Worm (Caenorhabditis elegans) whole organism, L3 larva: Measurements from ENCODE around the gene srd-51.

ENCODE experiments used
- R02D3.7 ChIP-seq: fragments of 150-350 bp; optimal IDR thresholded peaks from 2 replicates; lab custom pipeline; 2014; ENCODE audit warnings: missing biosample characterization, missing genetic modification characterization
- ZK546.5 ChIP-seq: sonication (generic microtip); optimal IDR thresholded peaks from 2 replicates; lab custom pipeline; 2017; ENCODE audit warnings: missing biosample characterization, missing genetic modification characterization
- aly-2 ChIP-seq: fragments of 150-350 bp; optimal IDR thresholded peaks from 2 replicates; lab custom pipeline; 2014; ENCODE audit warnings: missing biosample characterization, missing genetic modification characterization
- ama-1 ChIP-seq: fragments of 150-350 bp; optimal IDR thresholded peaks from 2 replicates; lab custom pipeline; 2018
- ceh-16 ChIP-seq: sonication (generic microtip); optimal IDR thresholded peaks from 2 replicates; lab custom pipeline; 2017; ENCODE audit warnings: missing biosample characterization, missing genetic modification characterization
- ceh-28 ChIP-seq: fragments of 150-350 bp; optimal IDR thresholded peaks from 2 replicates; lab custom pipeline; 2014; ENCODE audit warnings: missing biosample characterization, missing genetic modification reagents, missing genetic modification characterization
- ceh-82 ChIP-seq: fragments of 150-350 bp; optimal IDR thresholded peaks from 2 replicates; lab custom pipeline; 2014; ENCODE audit warnings: missing biosample characterization, missing genetic modification characterization
- ceh-9 ChIP-seq: sonication (generic microtip); optimal IDR thresholded peaks from 2 replicates; lab custom pipeline; 2018; ENCODE audit warnings: missing biosample characterization, missing genetic modification characterization
- daf-12 ChIP-seq: fragments of 150-350 bp; optimal IDR thresholded peaks from 2 replicates; lab custom pipeline; 2014; ENCODE audit warnings: missing biosample characterization, missing genetic modification reagents, missing genetic modification characterization
- egl-27 ChIP-seq: sonication (generic microtip); optimal IDR thresholded peaks from 4 replicates; lab custom pipeline; 2017; ENCODE audit warnings: missing biosample characterization, missing genetic modification reagents, missing genetic modification characterization
- egl-5 ChIP-seq: fragments of 150-350 bp; optimal IDR thresholded peaks from 2 replicates; lab custom pipeline; 2017; ENCODE audit warnings: missing biosample characterization, missing genetic modification reagents, missing genetic modification characterization, inconsistent platforms
- elt-1 ChIP-seq: fragments of 150-350 bp; optimal IDR thresholded peaks from 2 replicates; lab custom pipeline; 2014; ENCODE audit warnings: missing biosample characterization, missing genetic modification characterization
- elt-2 ChIP-seq: sonication (generic microtip); optimal IDR thresholded peaks from 2 replicates; lab custom pipeline; 2016; ENCODE audit warnings: missing genetic modification reagents, mild to moderate bottlenecking, missing genetic modification characterization, missing compliant biosample characterization
- elt-3 ChIP-seq, 3 experiments: fragments of 150-350 bp in 1 of 3; sonication (generic microtip) in 2 of 3; optimal IDR thresholded peaks; 2 replicates in 2 of 3; 4 replicates in 1 of 3; lab custom pipeline; 2014 to 2017; ENCODE audit warnings: missing biosample characterization in 3 of 3, missing genetic modification characterization in 3 of 3
- eor-1 ChIP-seq, 2 experiments: fragments of 150-350 bp; optimal IDR thresholded peaks; 2 replicates each; lab custom pipeline; 2014 to 2018; ENCODE audit warnings: missing biosample characterization in 2 of 2, missing genetic modification characterization in 2 of 2
- fkh-10 ChIP-seq: sonication (generic microtip); optimal IDR thresholded peaks from 2 replicates; lab custom pipeline; 2017; ENCODE audit warnings: missing biosample characterization, missing genetic modification reagents, missing genetic modification characterization
- fkh-2 ChIP-seq: fragments of 150-350 bp; optimal IDR thresholded peaks from 2 replicates; lab custom pipeline; 2014; ENCODE audit warnings: missing biosample characterization, missing genetic modification reagents, missing genetic modification characterization
- fos-1 ChIP-seq: fragments of 150-350 bp; optimal IDR thresholded peaks from 2 replicates; lab custom pipeline; 2014; ENCODE audit warnings: missing biosample characterization, missing genetic modification characterization
- hmg-11 ChIP-seq: sonication (generic microtip); optimal IDR thresholded peaks from 2 replicates; lab custom pipeline; 2016; ENCODE audit warnings: missing genetic modification characterization, missing compliant biosample characterization
- jun-1 ChIP-seq: fragments of 150-350 bp; optimal IDR thresholded peaks from 2 replicates; lab custom pipeline; 2014; ENCODE audit warnings: missing biosample characterization, missing genetic modification reagents, missing genetic modification characterization
- lin-15B ChIP-seq: fragments of 150-350 bp; optimal IDR thresholded peaks from 2 replicates; lab custom pipeline; 2014; ENCODE audit warnings: missing biosample characterization, missing genetic modification characterization
- lin-39 ChIP-seq: fragments of 150-350 bp; optimal IDR thresholded peaks from 2 replicates; lab custom pipeline; 2018; ENCODE audit warnings: missing biosample characterization, missing genetic modification reagents, missing genetic modification characterization
- lsy-12 ChIP-seq: sonication (generic microtip); optimal IDR thresholded peaks from 2 replicates; lab custom pipeline; 2016; ENCODE audit warnings: mild to moderate bottlenecking, missing genetic modification characterization, missing compliant biosample characterization
- mdl-1 ChIP-seq: fragments of 150-350 bp; optimal IDR thresholded peaks from 2 replicates; lab custom pipeline; 2014; ENCODE audit warnings: missing biosample characterization, missing genetic modification characterization
- mml-1 ChIP-seq: fragments of 150-350 bp; sonication (generic microtip); optimal IDR thresholded peaks from 3 replicates; lab custom pipeline; 2014; ENCODE audit warnings: missing biosample characterization, missing genetic modification characterization
- nfya-1 ChIP-seq: sonication (generic microtip); optimal IDR thresholded peaks from 2 replicates; lab custom pipeline; 2017; ENCODE audit warnings: missing genetic modification characterization, mild to moderate bottlenecking, missing compliant biosample characterization, antibody characterized with exemption, moderate library complexity; ENCODE audit not compliant: insufficient read depth
- nhr-11 ChIP-seq: fragments of 150-350 bp; optimal IDR thresholded peaks from 2 replicates; lab custom pipeline; 2014; ENCODE audit warnings: missing biosample characterization, missing genetic modification characterization
- nhr-12 ChIP-seq: fragments of 150-350 bp; optimal IDR thresholded peaks from 2 replicates; lab custom pipeline; 2014; ENCODE audit warnings: missing biosample characterization, missing genetic modification characterization
- nhr-23 ChIP-seq: fragments of 150-350 bp; optimal IDR thresholded peaks from 2 replicates; lab custom pipeline; 2014; ENCODE audit warnings: missing biosample characterization, missing genetic modification reagents, missing genetic modification characterization
- nhr-237 ChIP-seq: fragments of 150-350 bp; optimal IDR thresholded peaks from 2 replicates; lab custom pipeline; 2014; ENCODE audit warnings: missing biosample characterization, missing genetic modification characterization
- nhr-25 ChIP-seq: sonication (generic microtip); optimal IDR thresholded peaks from 2 replicates; lab custom pipeline; 2017; ENCODE audit warnings: missing biosample characterization, missing genetic modification characterization
- nhr-28 ChIP-seq: fragments of 150-350 bp; optimal IDR thresholded peaks from 2 replicates; lab custom pipeline; 2014; ENCODE audit warnings: missing biosample characterization, missing genetic modification characterization
- nhr-43 ChIP-seq: sonication (generic microtip); optimal IDR thresholded peaks from 2 replicates; lab custom pipeline; 2016; ENCODE audit warnings: mild to moderate bottlenecking, missing genetic modification characterization, missing compliant biosample characterization; ENCODE audit not compliant: poor library complexity, severe bottlenecking
- nhr-67 ChIP-seq: fragments of 150-350 bp; optimal IDR thresholded peaks from 2 replicates; lab custom pipeline; 2014; ENCODE audit warnings: missing biosample characterization, missing genetic modification characterization
- nhr-76 ChIP-seq: fragments of 150-350 bp; sonication (generic microtip); optimal IDR thresholded peaks from 5 replicates; lab custom pipeline; 2014; ENCODE audit warnings: missing biosample characterization, missing genetic modification characterization
- nhr-77 ChIP-seq: fragments of 150-350 bp; optimal IDR thresholded peaks from 2 replicates; lab custom pipeline; 2014; ENCODE audit warnings: missing biosample characterization, missing genetic modification characterization
- pha-4 ChIP-seq: fragments of 150-350 bp; optimal IDR thresholded peaks from 2 replicates; lab custom pipeline; 2014; ENCODE audit warnings: missing biosample characterization, missing genetic modification reagents, missing genetic modification characterization
- pqm-1 ChIP-seq: fragments of 150-350 bp; optimal IDR thresholded peaks from 2 replicates; lab custom pipeline; 2017; ENCODE audit warnings: missing biosample characterization, missing genetic modification characterization, inconsistent platforms
- sea-2 ChIP-seq: fragments of 150-350 bp; sonication (generic microtip); optimal IDR thresholded peaks from 4 replicates; lab custom pipeline; 2014; ENCODE audit warnings: missing biosample characterization, missing genetic modification reagents, missing genetic modification characterization
- skn-1 ChIP-seq: fragments of 150-350 bp; optimal IDR thresholded peaks from 2 replicates; lab custom pipeline; 2014; ENCODE audit warnings: missing biosample characterization, missing genetic modification characterization
- snpc-4 ChIP-seq: fragments of 150-350 bp; optimal IDR thresholded peaks from 2 replicates; lab custom pipeline; 2014; ENCODE audit warnings: missing biosample characterization, missing genetic modification characterization
- tbx-2 ChIP-seq: sonication (generic microtip); optimal IDR thresholded peaks from 2 replicates; lab custom pipeline; 2016; ENCODE audit warnings: mild to moderate bottlenecking, missing genetic modification characterization, missing compliant biosample characterization
- unc-39 ChIP-seq: sonication (generic microtip); optimal IDR thresholded peaks from 4 replicates; lab custom pipeline; 2017; ENCODE audit warnings: missing biosample characterization, missing genetic modification characterization
- unc-62 ChIP-seq: fragments of 150-350 bp; sonication (generic microtip); optimal IDR thresholded peaks from 4 replicates; lab custom pipeline; 2014; ENCODE audit warnings: missing biosample characterization, missing genetic modification reagents, missing genetic modification characterization
- zag-1 ChIP-seq: fragments of 150-350 bp; optimal IDR thresholded peaks from 2 replicates; lab custom pipeline; 2014; ENCODE audit warnings: missing biosample characterization, missing genetic modification characterization
- ztf-11 ChIP-seq: fragments of 150-350 bp; optimal IDR thresholded peaks from 2 replicates; lab custom pipeline; 2014; ENCODE audit warnings: missing biosample characterization, missing genetic modification characterization
- ztf-4 ChIP-seq: fragments of 150-350 bp; optimal IDR thresholded peaks from 2 replicates; lab custom pipeline; 2014; ENCODE audit warnings: missing biosample characterization, missing genetic modification characterization

Gene srd-51

ce11 chrX:13528630-13529138 is 44.0 kb upstream of the srd-51 start, which contains the start of gene F18H3.4 (continued):
- peak; percentile 30 for TF ChIP-seq ceh-28 (tag; lab: Kevin White, UChicago)
- TF ChIP-seq egl-5 (tag; lab: Kevin White, UChicago), result no peak
- peak; percentile 90 for TF ChIP-seq fos-1 (tag; lab: Kevin White, UChicago)
- TF ChIP-seq nhr-76, result no peak

- no peak for TF ChIP-seq skn-1
- peak; percentile 26 for TF ChIP-seq fos-1 (tag; lab: Kevin White, UChicago)
- TF ChIP-seq pha-4 (tag; lab: Kevin White, UChicago), result peak; percentile 75
- TF ChIP-seq R02D3.7 (tag; lab: Kevin White, UChicago), result peak; percentile 34
- TF ChIP-seq mml-1 (tag; lab: Kevin White, UChicago), result no peak
- TF ChIP-seq lin-39 (tag; lab: Kevin White, UChicago), result peak; percentile 62
- peak in 1 of 3 experiments; percentile 33 for TF ChIP-seq elt-3 (tag; optimal IDR thresholded peaks at IDR 0.05; lab: Kevin White, UChicago)
- peak; percentile 75 for TF ChIP-seq nhr-23 (tag; lab: Kevin White, UChicago)
- peak; percentile 65 for TF ChIP-seq ceh-28 (tag; lab: Kevin White, UChicago)
- no peak for TF ChIP-seq unc-39 (tag; lab: Kevin White, UChicago)
- peak; percentile 92 for TF ChIP-seq elt-2 (tag; lab: Kevin White, UChicago)
- peak; percentile 75 for TF ChIP-seq lsy-12 (tag; lab: Kevin White, UChicago)
- TF ChIP-seq nhr-12, result no peak
- peak; percentile 6 for TF ChIP-seq egl-27 (tag; lab: Kevin White, UChicago)
- no peak for TF ChIP-seq nhr-237 (tag; lab: Kevin White, UChicago)
- TF ChIP-seq ztf-4 (tag; lab: Kevin White, UChicago), result no peak
- no peak for TF ChIP-seq unc-62 (GFP tag; lab: Kevin White, UChicago)
- TF ChIP-seq fkh-2 (tag; lab: Kevin White, UChicago), result no peak
- TF ChIP-seq egl-5 (tag; lab: Kevin White, UChicago), result peak; percentile 31
- TF ChIP-seq ztf-11, result no peak
- TF ChIP-seq zag-1, result no peak
- TF ChIP-seq sea-2 (GFP tag; lab: Kevin White, UChicago), result no peak
- peak; percentile 27 for TF ChIP-seq elt-1 (tag; lab: Kevin White, UChicago)
- no peak for TF ChIP-seq eor-1 (tag; optimal IDR thresholded peaks at IDR 0.05; lab: Kevin White, UChicago)
- TF ChIP-seq nhr-25 (tag; lab: Kevin White, UChicago), result peak; percentile 15
- TF ChIP-seq aly-2 (tag; lab: Kevin White, UChicago), result no peak
- TF ChIP-seq tbx-2 (tag; lab: Kevin White, UChicago), result peak; percentile 57
- TF ChIP-seq lin-15B (tag; lab: Kevin White, UChicago), result peak; percentile 8
- TF ChIP-seq ama-1 (lab: Kevin White, UChicago), result no peak
- TF ChIP-seq ceh-82, result no peak
- no peak for TF ChIP-seq nhr-67
- peak; percentile 42 for TF ChIP-seq mdl-1
- TF ChIP-seq nhr-43 (tag; lab: Kevin White, UChicago), result peak; percentile 83
- no peak for TF ChIP-seq fkh-10
- peak; percentile 79 for TF ChIP-seq nfya-1 (tag; lab: Kevin White, UChicago)
- TF ChIP-seq ceh-9, result no peak
- peak; percentile 53 for TF ChIP-seq nhr-11
- TF ChIP-seq ceh-16 (tag; lab: Kevin White, UChicago), result no peak
- TF ChIP-seq pqm-1, result peak; percentile 69
- TF ChIP-seq hmg-11, result peak; percentile 97
- TF ChIP-seq daf-12, result no peak
- TF ChIP-seq ZK546.5, result no peak
- TF ChIP-seq nhr-77, result peak; percentile 33
- no peak for TF ChIP-seq nhr-28 (tag; lab: Kevin White, UChicago)
- peak; percentile 75 for TF ChIP-seq snpc-4 (tag; lab: Kevin White, UChicago)
- TF ChIP-seq nhr-76, result no peak
- TF ChIP-seq jun-1, result peak; percentile 73
- TF ChIP-seq, all 47 proteins: peak for 24
Observed at ce11 chrX:13527347-13528092, 42.8 kb upstream of the srd-51 start, which contains the start of gene pab-2. Gene pab-2 (minus strand): TSS chrX:13527415.
